Worm (Caenorhabditis elegans): Measurements from ENCODE around the gene mmab-1.

The mmab-1 gene

DNA sequence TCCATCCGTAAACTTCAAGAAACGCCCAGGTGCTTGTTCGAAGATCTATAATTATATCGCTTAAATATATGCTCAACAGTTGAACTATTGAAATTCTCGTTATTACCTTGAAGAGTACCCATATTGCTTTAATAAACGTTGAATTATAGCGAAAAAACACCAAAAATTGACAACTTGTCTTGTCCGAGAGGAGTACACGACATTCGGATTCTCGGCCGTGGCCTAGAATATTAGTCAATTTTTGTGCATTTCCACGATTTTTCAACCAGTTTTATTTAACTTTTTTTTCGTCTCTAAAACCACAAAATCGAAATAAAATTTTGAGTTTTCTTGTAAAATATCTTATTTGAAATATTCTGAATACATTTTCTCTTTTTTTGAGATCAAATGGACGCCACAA lies 9.6 kb downstream of the mmab-1 start, which contains the start of the genes F26F4.9 and cee-1 (continued):
- peak; percentile 67 to 75 for TF ChIP-seq lin-35 (GFP tag; optimal IDR thresholded peaks at IDR 0.05)
- TF ChIP-seq sptf-1 (tag; optimal IDR thresholded peaks at IDR 0.05) = no peak
- TF ChIP-seq unc-30 (tag; optimal IDR thresholded peaks at IDR 0.05) = no peak
- TF ChIP-seq lin-13 (GFP tag; optimal IDR thresholded peaks at IDR 0.05) = peak; percentile 21
- peak; percentile 78 for TF ChIP-seq xbp-1 (tag; optimal IDR thresholded peaks at IDR 0.05)
- TF ChIP-seq isw-1 (GFP tag; IDR thresholded peaks at IDR 0.05) = peak; percentile 35
- peak in 1 of 6 experiments; percentile 14 for TF ChIP-seq elt-3 (tag; optimal IDR thresholded peaks at IDR 0.05)
- peak; percentile 63 to 79 for TF ChIP-seq efl-1 (optimal IDR thresholded peaks at IDR 0.05)
- peak; percentile 78 to 96 for TF ChIP-seq efl-1 (GFP tag; optimal IDR thresholded peaks at IDR 0.05 in 1 of 2)
- no peak for TF ChIP-seq mef-2 (tag; optimal IDR thresholded peaks at IDR 0.05)
- peak; percentile 66 for TF ChIP-seq C04F5.9 (tag; optimal IDR thresholded peaks at IDR 0.05)
- TF ChIP-seq fos-1 (tag; optimal IDR thresholded peaks at IDR 0.05) = no peak
- peak; percentile 86 for TF ChIP-seq irx-1 (tag; optimal IDR thresholded peaks at IDR 0.05)
- no peak for TF ChIP-seq tlp-1 (tag; optimal IDR thresholded peaks at IDR 0.05)
- no peak for TF ChIP-seq nhr-12 (tag; optimal IDR thresholded peaks at IDR 0.05)
- no peak for TF ChIP-seq unc-98 (GFP tag; IDR thresholded peaks at IDR 0.05)
- TF ChIP-seq nhr-47 (tag; optimal IDR thresholded peaks at IDR 0.05) = peak; percentile 82
- TF ChIP-seq mep-1 (tag; optimal IDR thresholded peaks at IDR 0.05) = peak; percentile 84
- TF ChIP-seq ceh-82 (tag; optimal IDR thresholded peaks at IDR 0.05) = peak in 2 of 3 experiments; percentile 19 to 47
- TF ChIP-seq hpl-2 (GFP tag; optimal IDR thresholded peaks at IDR 0.05) = no peak
- TF ChIP-seq Y116A8C.19 (tag; optimal IDR thresholded peaks at IDR 0.05; ENCODE audit: borderline replicate concordance) = peak; percentile 73
- TF ChIP-seq nhr-11 (tag; optimal IDR thresholded peaks at IDR 0.05) = no peak
- peak; percentile 32 for TF ChIP-seq unc-86 (tag; optimal IDR thresholded peaks at IDR 0.05)
- no peak for TF ChIP-seq egl-27 (tag; optimal IDR thresholded peaks at IDR 0.05)
- no peak for TF ChIP-seq nhr-28 (tag; optimal IDR thresholded peaks at IDR 0.05)
- TF ChIP-seq ceh-90 (tag; optimal IDR thresholded peaks at IDR 0.05) = peak; percentile 90
- TF ChIP-seq dsc-1 (tag; optimal IDR thresholded peaks at IDR 0.05) = peak; percentile 84
- no peak for TF ChIP-seq nhr-77 (tag; optimal IDR thresholded peaks at IDR 0.05)
- peak; percentile 96 for TF ChIP-seq rnt-1 (tag; optimal IDR thresholded peaks at IDR 0.05)
- TF ChIP-seq mab-9 (GFP tag; IDR thresholded peaks at IDR 0.05) = no peak; the same call in 1 of the 2 replicates
- peak; percentile 63 to 69 for TF ChIP-seq lsy-2 (tag; optimal IDR thresholded peaks at IDR 0.05)
- TF ChIP-seq nhr-71 (tag; optimal IDR thresholded peaks at IDR 0.05) = peak; percentile 84

DNA sequence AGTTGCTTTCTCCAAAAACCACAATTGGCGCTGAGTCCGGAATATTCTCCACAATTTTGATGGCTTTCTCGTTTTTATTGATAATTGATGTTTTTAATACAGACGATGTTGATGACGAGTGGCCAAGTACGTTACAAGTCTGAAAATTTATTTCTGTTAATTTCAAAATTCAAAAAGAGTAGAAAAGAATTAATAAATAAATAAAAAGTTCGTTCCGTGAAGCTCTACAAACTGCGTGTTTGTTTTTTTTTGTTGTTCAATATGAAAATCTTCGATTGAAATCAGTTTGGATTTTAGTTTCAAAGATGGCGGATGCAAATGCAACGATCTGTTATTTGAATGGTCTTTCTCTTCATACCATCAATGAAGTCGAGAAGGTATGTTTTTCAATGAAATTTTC lies 11.0 kb downstream of the mmab-1 start, which contains the start of gene F26F4.2:
F26F4.2 (plus strand) TSS at position 301 of the 400 bp plus-strand sequence.
- no peak for TF ChIP-seq elt-2 (tag; optimal IDR thresholded peaks at IDR 0.05)
- TF ChIP-seq C34B4.2 (tag; optimal IDR thresholded peaks at IDR 0.05) = no peak
- TF ChIP-seq ceh-8 (GFP tag; optimal IDR thresholded peaks at IDR 0.05) = no peak
- no peak for TF ChIP-seq hlh-17 (GFP tag; optimal IDR thresholded peaks at IDR 0.05; ENCODE audit: borderline replicate concordance)
- no peak for TF ChIP-seq nhr-19 (GFP tag; conservative IDR thresholded peaks at IDR 0.05)
- no peak for TF ChIP-seq grh-1 (GFP tag; IDR thresholded peaks at IDR 0.05)
- no peak for TF ChIP-seq fkh-8 (tag; optimal IDR thresholded peaks at IDR 0.05)
- TF ChIP-seq nhr-20 (tag; optimal IDR thresholded peaks at IDR 0.05) = no peak

DNA sequence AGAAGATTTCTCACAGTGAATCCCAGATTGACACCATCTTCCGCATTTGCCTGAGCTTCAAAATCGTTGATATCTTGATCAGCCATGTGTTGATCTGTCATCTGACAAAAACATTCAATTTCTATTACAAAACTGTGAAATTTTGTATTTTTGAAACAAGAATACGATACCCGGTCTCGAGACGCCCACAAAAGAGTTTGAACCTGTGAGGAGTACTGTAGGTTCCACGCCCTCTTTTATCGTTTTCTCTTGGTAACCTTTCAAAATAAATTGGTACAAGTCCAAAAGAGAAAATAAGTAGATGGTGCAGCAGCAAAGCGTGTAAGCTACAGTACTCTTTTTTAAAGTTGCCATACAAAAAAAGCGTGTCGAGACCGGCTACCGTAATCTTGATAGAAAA lies 12.0 kb downstream of the mmab-1 start, which contains the start of gene F26F4.12:
F26F4.12 (minus strand) TSS at position 101 of the 400 bp plus-strand sequence.
- no peak for TF ChIP-seq nhr-237 (tag; optimal IDR thresholded peaks at IDR 0.05)
- no peak for TF ChIP-seq pax-3 (tag; optimal IDR thresholded peaks at IDR 0.05)
- TF ChIP-seq zip-4 (GFP tag; optimal IDR thresholded peaks at IDR 0.05) = no peak
- TF ChIP-seq unc-98 (GFP tag; IDR thresholded peaks at IDR 0.05) = no peak
- no peak for TF ChIP-seq skn-1 (tag; optimal IDR thresholded peaks at IDR 0.05)
- TF ChIP-seq hlh-4 (tag; optimal IDR thresholded peaks at IDR 0.05) = no peak

Data from whole organism, L1 larva.